Fruit fly (Drosophila melanogaster): ENCODE results near the gene Bka.

Gene Bka

DNA sequence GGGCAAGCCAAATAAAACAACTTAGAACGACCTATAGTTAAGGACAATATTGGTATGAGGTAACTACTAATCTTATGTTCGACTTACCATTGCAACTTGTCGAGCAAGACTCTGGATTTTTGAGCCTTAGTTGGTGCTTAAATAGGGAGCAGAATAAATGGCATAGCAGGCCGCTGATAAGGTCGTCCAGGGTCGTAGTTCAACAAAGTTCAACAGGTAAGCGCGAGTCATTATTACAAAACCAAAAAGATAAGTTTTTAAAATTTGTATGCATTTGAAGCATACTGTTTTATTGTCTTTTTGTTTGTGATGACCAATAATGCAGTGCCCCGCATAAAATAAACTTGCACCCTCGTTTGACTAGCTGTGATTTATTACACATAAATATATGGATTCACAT is 7.9 kb downstream of the Bka start, which contains the start of gene Muc30E:
Muc30E (minus strand) TSS at position 101 of the 400 bp plus-strand sequence.
- TF ChIP-seq jim (GFP tag; optimal IDR thresholded peaks at IDR 0.05) (no peak), woc (GFP tag; optimal IDR thresholded peaks at IDR 0.05) (no peak), Dfd (GFP tag; optimal IDR thresholded peaks at IDR 0.05) (no peak), dl (GFP tag; optimal IDR thresholded peaks at IDR 0.05; ENCODE audit: insufficient read depth in 1 of 2, partially characterized antibody in 2 of 2) (no peak), fru (GFP tag; optimal IDR thresholded peaks at IDR 0.05) (no peak), GATAd (GFP tag; optimal IDR thresholded peaks at IDR 0.05) (no peak), psq (GFP tag; optimal IDR thresholded peaks at IDR 0.05) (no peak), HLH106 (tag; optimal IDR thresholded peaks at IDR 0.05) (no peak), CrebA (GFP tag; optimal IDR thresholded peaks at IDR 0.05; ENCODE audit: borderline replicate concordance) (no peak), ey (GFP tag; optimal IDR thresholded peaks at IDR 0.05) (no peak), usp (GFP tag; optimal IDR thresholded peaks at IDR 0.05) (no peak), foxo (GFP tag; optimal IDR thresholded peaks at IDR 0.05) (no peak), rgr (GFP tag; optimal IDR thresholded peaks at IDR 0.05) (no peak), Hr83 (GFP tag; optimal IDR thresholded peaks at IDR 0.05; ENCODE audit: poor library complexity, severe bottlenecking) (no peak), brk (GFP tag; optimal IDR thresholded peaks at IDR 0.05) (no peak), Dif (GFP tag; optimal IDR thresholded peaks at IDR 0.05; ENCODE audit: partially characterized antibody) (no peak)

DNA sequence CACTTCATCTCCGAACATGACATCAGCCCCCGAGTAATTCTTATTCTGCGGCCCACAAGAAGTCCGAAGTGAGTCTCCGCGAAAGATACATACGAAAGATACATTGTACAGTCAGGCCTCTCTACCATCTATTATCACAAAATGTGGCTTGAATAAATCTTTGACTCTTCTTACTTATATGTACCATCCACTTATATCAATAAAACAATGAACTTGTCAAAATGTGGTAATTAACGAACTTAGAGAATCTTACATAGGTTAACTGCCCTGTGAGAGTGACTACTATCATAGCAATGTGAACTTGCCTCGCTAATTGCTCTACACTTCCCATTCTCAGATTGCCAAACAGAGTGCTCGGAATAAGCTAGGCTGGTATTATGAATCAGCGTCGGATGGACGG is 11.6 kb downstream of the Bka start:
- TF ChIP-seq ey (GFP tag; optimal IDR thresholded peaks at IDR 0.05) (no peak), fru (GFP tag; optimal IDR thresholded peaks at IDR 0.05) (no peak), N (GFP tag; optimal IDR thresholded peaks at IDR 0.05) (no peak), Mio (GFP tag; optimal IDR thresholded peaks at IDR 0.05) (no peak), Hr83 (GFP tag; optimal IDR thresholded peaks at IDR 0.05; ENCODE audit: poor library complexity, severe bottlenecking) (no peak), dmrt93B (GFP tag; optimal IDR thresholded peaks at IDR 0.05) (no peak), Dif (GFP tag; optimal IDR thresholded peaks at IDR 0.05; ENCODE audit: partially characterized antibody) (no peak), Vsx2 (GFP tag; optimal IDR thresholded peaks at IDR 0.05; ENCODE audit: partially characterized antibody) (no peak), br (GFP tag; optimal IDR thresholded peaks at IDR 0.05) (no peak), GATAd (GFP tag; optimal IDR thresholded peaks at IDR 0.05) (no peak), Abd-B (GFP tag; optimal IDR thresholded peaks at IDR 0.05) (no peak)

DNA sequence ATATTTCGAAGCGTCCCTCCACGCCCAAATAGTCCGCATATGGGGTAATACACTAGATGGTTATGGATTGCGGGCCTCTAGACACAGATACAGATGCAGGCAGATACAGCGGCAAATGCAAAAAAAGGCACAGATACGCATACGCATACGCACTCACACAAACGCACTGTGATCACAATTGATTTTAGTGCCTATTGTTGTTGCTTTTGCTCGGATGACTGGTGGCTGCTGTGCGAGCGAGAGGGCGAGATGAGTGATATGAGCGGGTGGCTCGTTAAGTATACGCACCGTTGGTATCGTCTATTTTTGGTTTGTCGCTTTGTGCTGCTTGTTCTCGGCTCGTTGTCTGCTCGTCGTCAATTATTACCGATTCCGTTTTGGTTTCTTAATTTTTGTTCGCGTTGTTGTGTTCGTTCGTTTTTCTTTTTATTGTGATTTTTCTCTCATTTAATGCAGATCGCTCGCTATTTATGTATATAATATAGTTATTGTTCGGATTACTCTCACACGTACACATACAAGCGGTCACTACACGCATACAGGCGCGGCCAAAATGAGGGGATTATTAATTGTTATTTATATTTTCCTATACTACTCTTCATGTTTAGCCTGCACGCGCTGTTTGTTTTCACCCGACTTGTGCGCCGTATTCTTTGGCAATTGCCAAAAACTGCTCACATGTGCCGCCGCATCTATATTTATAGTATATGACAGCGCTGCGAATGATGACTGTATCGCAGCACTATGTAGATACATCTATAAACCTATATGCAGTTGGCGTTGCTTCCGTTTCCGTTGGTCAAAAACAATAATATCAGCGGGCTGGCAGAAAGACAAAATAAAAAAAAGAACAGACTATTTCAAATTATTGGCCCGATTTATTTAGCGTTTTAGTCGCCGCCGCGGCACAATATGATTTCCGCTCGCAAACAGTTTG is 12.5 kb downstream of the Bka start:
- no peak for TF ChIP-seq lola (GFP tag; optimal IDR thresholded peaks at IDR 0.05)
- TF ChIP-seq OdsH (GFP tag; optimal IDR thresholded peaks at IDR 0.05), result no peak
- no peak for TF ChIP-seq Dfd (GFP tag; optimal IDR thresholded peaks at IDR 0.05)
- no peak for TF ChIP-seq tai (GFP tag; optimal IDR thresholded peaks at IDR 0.05)
- TF ChIP-seq pan (optimal IDR thresholded peaks at IDR 0.05), result no peak
- TF ChIP-seq CG9705 (GFP tag; optimal IDR thresholded peaks at IDR 0.05), result no peak
- no peak for TF ChIP-seq dl (GFP tag; optimal IDR thresholded peaks at IDR 0.05; ENCODE audit: insufficient read depth in 1 of 2, partially characterized antibody in 2 of 2)
- TF ChIP-seq CrebA (GFP tag; optimal IDR thresholded peaks at IDR 0.05; ENCODE audit: borderline replicate concordance), result no peak
- peak; percentile 23 for TF ChIP-seq Jra (GFP tag; optimal IDR thresholded peaks at IDR 0.05)
- no peak for TF ChIP-seq CG32264 (GFP tag; optimal IDR thresholded peaks at IDR 0.05)
- no peak for TF ChIP-seq foxo (GFP tag; optimal IDR thresholded peaks at IDR 0.05)
- TF ChIP-seq Hnf4 (GFP tag; optimal IDR thresholded peaks at IDR 0.05), result no peak
- no peak for TF ChIP-seq GATAd (GFP tag; optimal IDR thresholded peaks at IDR 0.05)
- TF ChIP-seq N (GFP tag; optimal IDR thresholded peaks at IDR 0.05), result peak; percentile 24
- no peak for TF ChIP-seq Rel (GFP tag; optimal IDR thresholded peaks at IDR 0.05)
- TF ChIP-seq Rel (tag; optimal IDR thresholded peaks at IDR 0.05), result no peak
- TF ChIP-seq rgr (GFP tag; optimal IDR thresholded peaks at IDR 0.05), result no peak
- no peak for TF ChIP-seq sage (GFP tag; optimal IDR thresholded peaks at IDR 0.05)
- peak; percentile 61 for TF ChIP-seq psq (GFP tag; optimal IDR thresholded peaks at IDR 0.05)
- no peak for TF ChIP-seq usp (GFP tag; optimal IDR thresholded peaks at IDR 0.05)
